Fruit fly (Drosophila melanogaster): Measurements from ENCODE around the gene CG2258.

CG2258 gene

DNA sequence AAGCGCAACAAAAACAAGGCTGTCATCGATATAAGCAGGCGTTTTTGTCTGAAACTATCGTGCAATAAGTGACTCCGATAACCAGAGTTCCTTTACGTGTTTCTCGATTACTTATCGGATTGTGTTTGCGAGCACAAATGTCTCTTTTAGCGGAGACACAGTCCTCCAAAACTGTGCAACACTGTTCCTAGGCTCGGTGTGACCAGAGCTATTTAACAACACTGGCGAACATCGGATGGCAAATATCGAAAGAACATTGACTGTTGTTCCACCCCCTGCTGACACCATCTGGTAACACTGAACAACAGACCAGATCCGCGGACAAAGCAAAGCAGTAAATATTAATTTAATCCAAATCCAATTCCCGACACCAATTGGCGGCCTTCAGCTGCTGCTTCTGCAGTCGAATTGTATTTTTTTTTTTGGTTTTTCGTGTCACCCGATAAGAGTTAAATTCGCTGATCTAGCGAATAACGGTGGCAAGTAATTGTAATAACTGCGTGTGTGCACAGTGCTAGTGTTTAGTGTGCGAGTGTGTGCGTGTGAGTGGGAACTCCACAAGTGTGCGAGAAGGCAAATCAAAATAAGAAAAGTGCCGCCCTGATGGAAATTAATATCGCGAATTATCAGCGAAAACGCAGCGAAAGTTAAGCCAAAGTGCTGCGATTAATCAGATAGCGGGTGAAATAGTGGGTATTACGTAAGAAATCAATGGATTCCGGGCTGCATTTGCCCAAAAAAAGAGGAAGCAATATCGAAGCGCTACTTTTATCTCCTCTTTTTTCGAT, 40.3 kb downstream of the CG2258 start, which contains the start of gene mys (continued):
- TF ChIP-seq ewg (GFP tag; optimal IDR thresholded peaks at IDR 0.05) (no peak), bigmax (GFP tag; optimal IDR thresholded peaks at IDR 0.05) (no peak), gce (GFP tag; IDR thresholded peaks at IDR 0.05) (no peak), fd102C (GFP tag; optimal IDR thresholded peaks at IDR 0.05) (no peak), CG17186 (GFP tag; optimal IDR thresholded peaks at IDR 0.05) (peak; percentile 91), Oaz (GFP tag; IDR thresholded peaks at IDR 0.05) (no peak), chinmo (GFP tag; IDR thresholded peaks at IDR 0.05; ENCODE audit: partially characterized antibody) (peak; percentile 70; the same call in 2 of the 4 replicates), CG11247 (GFP tag; IDR thresholded peaks at IDR 0.05) (peak; percentile 73), Dfd (GFP tag; optimal IDR thresholded peaks at IDR 0.05) (no peak), CG11456 (GFP tag; IDR thresholded peaks at IDR 0.05) (peak; percentile 87; the same call in 2 of the 3 replicates), Doc2 (GFP tag; IDR thresholded peaks at IDR 0.05) (no peak), CG14667 (GFP tag; IDR thresholded peaks at IDR 0.05) (no peak), CG9215 (GFP tag; IDR thresholded peaks at IDR 0.05) (peak; percentile 36; the same call in 1 of the 2 replicates), CG31441 (GFP tag; IDR thresholded peaks at IDR 0.05) (no peak), CG17912 (GFP tag; optimal IDR thresholded peaks at IDR 0.05) (peak; percentile 58), tx (GFP tag; optimal IDR thresholded peaks at IDR 0.05) (peak; percentile 37), CG17802 (tag; optimal IDR thresholded peaks at IDR 0.05) (peak; percentile 55), CG5180 (GFP tag; optimal IDR thresholded peaks at IDR 0.05) (no peak), CG10543 (GFP tag; optimal IDR thresholded peaks at IDR 0.05) (no peak), CG2199 (GFP tag; IDR thresholded peaks at IDR 0.05) (0 out of 3 replicates have a peak, but pooled peaks have one; percentile 29), CG3163 (GFP tag; optimal IDR thresholded peaks at IDR 0.05) (peak; percentile 53), CG1832 (GFP tag; optimal IDR thresholded peaks at IDR 0.05) (no peak), fd3F (GFP tag; optimal IDR thresholded peaks at IDR 0.05) (peak; percentile 21), trem (tag; optimal IDR thresholded peaks at IDR 0.05) (peak; percentile 75), vvl (GFP tag; IDR thresholded peaks at IDR 0.05) (peak; percentile 85), pum (GFP tag; optimal IDR thresholded peaks at IDR 0.05) (peak; percentile 76), H15 (GFP tag; IDR thresholded peaks at IDR 0.05) (no peak), Awh (GFP tag; IDR thresholded peaks at IDR 0.05) (no peak), sug (tag; optimal IDR thresholded peaks at IDR 0.05) (peak; percentile 77), CG15696 (tag; optimal IDR thresholded peaks at IDR 0.05) (no peak), dimm (GFP tag; IDR thresholded peaks at IDR 0.05) (no peak), ftz-f1 (GFP tag; optimal IDR thresholded peaks at IDR 0.05) (peak; percentile 65), Stat92E (GFP tag; optimal IDR thresholded peaks at IDR 0.05) (no peak), Dek (tag; optimal IDR thresholded peaks at IDR 0.05) (peak; percentile 73), CG14860 (GFP tag; IDR thresholded peaks at IDR 0.05; ENCODE audit: partially characterized antibody) (peak; percentile 85), CG10565 (GFP tag; optimal IDR thresholded peaks at IDR 0.05) (no peak), CG4730 (GFP tag; IDR thresholded peaks at IDR 0.05) (0 out of 2 replicates have a peak, but pooled peaks have one; percentile 36), CG17829 (tag; optimal IDR thresholded peaks at IDR 0.05) (peak; percentile 49), CG13894 (tag; optimal IDR thresholded peaks at IDR 0.05) (peak; percentile 86), CG8281 (tag; optimal IDR thresholded peaks at IDR 0.05) (no peak), HmgZ (tag; optimal IDR thresholded peaks at IDR 0.05) (peak; percentile 84), Oli (tag; optimal IDR thresholded peaks at IDR 0.05) (no peak), CG9876 (GFP tag; optimal IDR thresholded peaks at IDR 0.05) (peak; percentile 71), Myb (GFP tag; optimal IDR thresholded peaks at IDR 0.05) (peak; percentile 81), CG1024 (GFP tag; IDR thresholded peaks at IDR 0.05) (0 out of 2 replicates have a peak, but pooled peaks have one; percentile 28), crol (GFP tag; IDR thresholded peaks at IDR 0.05) (no peak), ttk (GFP tag; IDR thresholded peaks at IDR 0.05) (peak; percentile 36; the same call in 1 of the 2 replicates), CG12155 (GFP tag; optimal IDR thresholded peaks at IDR 0.05) (peak; percentile 78), CG18599 (GFP tag; optimal IDR thresholded peaks at IDR 0.05) (peak; percentile 73)

Data from whole organism, embryonic.